Worm (Caenorhabditis elegans): Measurements from ENCODE around the gene srbc-21.

ce11 chrV:2123164-2123563, 32.2 kb upstream of the srbc-21 start:
- TF ChIP-seq nhr-10 (tag; optimal IDR thresholded peaks at IDR 0.05) (no peak), egl-27 (tag; optimal IDR thresholded peaks at IDR 0.05) (no peak), hlh-30 (tag; optimal IDR thresholded peaks at IDR 0.05; ENCODE audit: insufficient read depth) (no peak), mdl-1 (tag; optimal IDR thresholded peaks at IDR 0.05) (no peak), nhr-6 (tag; optimal IDR thresholded peaks at IDR 0.05) (no peak), pha-4 (GFP tag; IDR thresholded peaks at IDR 0.05) (no peak), pha-4 (tag; optimal IDR thresholded peaks at IDR 0.05) (no peak), madf-5 (GFP tag; IDR thresholded peaks at IDR 0.05) (no peak), F49E8.2 (tag; optimal IDR thresholded peaks at IDR 0.05; ENCODE audit: borderline replicate concordance) (no peak)

Data from whole organism, L4 larva.